Fruit fly (Drosophila melanogaster) whole organism, wandering third instar larva: ENCODE data around the gene MtnE.
A peak's percentile ranks its signal among the peaks of the same experiment; 100 is the strongest.

Source experiments
- Abd-B ChIP-seq: fragments of >200 bp; optimal IDR thresholded peaks from 2 replicates; lab custom pipeline; 2017; ENCODE audit warnings: missing biosample characterization, missing genetic modification characterization
- HLH106 ChIP-seq: fragments of 200-800 bp; optimal IDR thresholded peaks from 3 replicates; lab custom pipeline; 2019; ENCODE audit warnings: missing biosample characterization, mild to moderate bottlenecking, missing genetic modification characterization, moderate library complexity
- Mio ChIP-seq: sonication (Bioruptor generic); optimal IDR thresholded peaks from 2 replicates; lab custom pipeline; 2016; ENCODE audit warnings: missing biosample characterization, missing genetic modification characterization
- OdsH ChIP-seq: fragments of 200-800 bp; sonication (Bioruptor generic); optimal IDR thresholded peaks from 2 replicates; lab custom pipeline; 2016; ENCODE audit warnings: missing biosample characterization, mild to moderate bottlenecking, missing genetic modification characterization
- Rel ChIP-seq, 2 experiments: fragments of 200-800 bp; sonication (Bioruptor generic) in 1 of 2; optimal IDR thresholded peaks; 2 replicates in 1 of 2; 3 replicates in 1 of 2; lab custom pipeline; 2016 to 2019; ENCODE audit warnings: mild to moderate bottlenecking in 2 of 2, missing biosample characterization in 2 of 2, missing genetic modification characterization in 2 of 2, moderate library complexity in 1 of 2
- Sp1 ChIP-seq: fragments of 200-800 bp; sonication (Bioruptor generic); optimal IDR thresholded peaks from 3 replicates; lab custom pipeline; 2019; ENCODE audit warnings: missing biosample characterization, mild to moderate bottlenecking, missing genetic modification characterization, moderate library complexity
- br ChIP-seq: fragments of 200-800 bp; sonication (Bioruptor generic); optimal IDR thresholded peaks from 2 replicates; lab custom pipeline; 2016; ENCODE audit warnings: missing biosample characterization, missing genetic modification characterization
- ey ChIP-seq: fragments of 200-800 bp; sonication (Bioruptor generic); optimal IDR thresholded peaks from 2 replicates; lab custom pipeline; 2016; ENCODE audit warnings: missing biosample characterization, missing genetic modification characterization
- lola ChIP-seq: fragments of >200 bp; optimal IDR thresholded peaks from 2 replicates; lab custom pipeline; 2017; ENCODE audit warnings: missing biosample characterization, missing genetic modification characterization
- pan ChIP-seq: fragments of >200 bp; optimal IDR thresholded peaks from 2 replicates; lab custom pipeline; 2017
- psq ChIP-seq: fragments of 200-800 bp; sonication (Bioruptor generic); optimal IDR thresholded peaks from 3 replicates; lab custom pipeline; 2017; ENCODE audit warnings: missing biosample characterization, mild to moderate bottlenecking, missing genetic modification characterization, moderate library complexity
- rgr ChIP-seq: fragments of 200-800 bp; sonication (Bioruptor generic); optimal IDR thresholded peaks from 3 replicates; lab custom pipeline; 2016; ENCODE audit warnings: missing biosample characterization, mild to moderate bottlenecking, missing genetic modification characterization
- usp ChIP-seq: fragments of >200 bp; optimal IDR thresholded peaks from 2 replicates; lab custom pipeline; 2017; ENCODE audit warnings: missing biosample characterization, missing genetic modification characterization

DNA sequence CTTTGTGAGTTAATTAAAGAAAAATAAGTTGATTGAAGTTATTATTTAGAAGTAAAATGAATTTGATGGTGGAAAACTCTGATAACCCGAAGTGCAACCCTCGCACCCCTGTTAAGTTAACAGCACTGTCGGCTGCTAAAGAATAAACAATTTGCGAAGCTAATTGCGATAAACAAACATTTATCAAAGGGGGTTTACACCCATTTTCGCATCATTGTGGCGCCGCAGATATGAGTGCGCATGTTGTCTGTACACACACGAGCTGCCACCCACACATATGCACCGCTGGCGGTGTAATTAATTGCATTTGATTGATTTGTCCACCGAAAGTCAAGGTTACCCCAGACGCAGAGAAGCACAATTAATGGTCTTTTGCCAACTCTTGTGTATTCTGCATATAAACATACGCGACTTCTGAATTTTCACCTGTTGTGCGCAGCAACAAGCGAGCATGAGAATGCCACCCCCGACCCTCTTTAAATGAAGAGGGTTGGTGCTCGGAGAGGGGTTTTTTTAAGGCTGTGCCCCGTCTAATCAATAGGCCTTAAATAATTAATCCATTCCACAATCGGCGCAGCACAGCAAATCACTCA lies 17.1 kb upstream of the MtnE start:
- no peak for TF ChIP-seq Sp1 (GFP tag; lab: Kevin White, UChicago)
- no peak for TF ChIP-seq usp
- no peak for TF ChIP-seq ey (GFP tag; lab: Kevin White, UChicago)
- no peak for TF ChIP-seq lola (GFP tag; lab: Kevin White, UChicago)
- TF ChIP-seq HLH106 = no peak
- no peak for TF ChIP-seq rgr
- TF ChIP-seq br = no peak
- TF ChIP-seq Rel (GFP tag; optimal IDR thresholded peaks at IDR 0.05; lab: Kevin White, UChicago) = no peak
- TF ChIP-seq Rel (tag; optimal IDR thresholded peaks at IDR 0.05; lab: Kevin White, UChicago) = peak; percentile 98
- no peak for TF ChIP-seq pan
- no peak for TF ChIP-seq psq (GFP tag; lab: Kevin White, UChicago)
- TF ChIP-seq OdsH (GFP tag; lab: Kevin White, UChicago) = no peak
- no peak for TF ChIP-seq Mio
- no peak for TF ChIP-seq Abd-B
